Worm (Caenorhabditis elegans) whole organism, late embryonic: Measurements from ENCODE around the gene nlf-1.

Experiments
- C08G9.2 ChIP-seq: sonication (generic microtip); optimal IDR thresholded peaks from 2 replicates; lab custom pipeline; 2016; ENCODE audit warnings: mild to moderate bottlenecking, missing genetic modification characterization, moderate library complexity, missing compliant biosample characterization
- F13H6.1 ChIP-seq: sonication (generic microtip); optimal IDR thresholded peaks from 2 replicates; lab custom pipeline; 2016; ENCODE audit warnings: missing genetic modification characterization, missing compliant biosample characterization
- K09A11.1 ChIP-seq: sonication (generic microtip); optimal IDR thresholded peaks from 2 replicates; lab custom pipeline; 2017; ENCODE audit warnings: antibody characterized with exemption, mild to moderate bottlenecking, missing genetic modification characterization, missing compliant biosample characterization; ENCODE audit not compliant: insufficient read depth
- ceh-18 ChIP-seq: sonication (generic microtip); optimal IDR thresholded peaks from 2 replicates; lab custom pipeline; 2016; ENCODE audit warnings: missing genetic modification characterization, missing compliant biosample characterization
- ceh-19 ChIP-seq: fragments of 200-800 bp; sonication (Bioruptor generic); optimal IDR thresholded peaks from 2 replicates; lab custom pipeline; 2018; ENCODE audit warnings: mild to moderate bottlenecking, missing genetic modification characterization, missing compliant biosample characterization
- ceh-30 ChIP-seq: fragments of 150-350 bp; optimal IDR thresholded peaks from 2 replicates; lab custom pipeline; 2014; ENCODE audit warnings: missing biosample characterization, missing genetic modification characterization
- ceh-31 ChIP-seq: sonication (generic microtip); optimal IDR thresholded peaks from 2 replicates; lab custom pipeline; 2016; ENCODE audit warnings: missing genetic modification characterization, missing compliant biosample characterization
- ceh-34 ChIP-seq: sonication (generic microtip); optimal IDR thresholded peaks from 2 replicates; lab custom pipeline; 2016; ENCODE audit warnings: mild to moderate bottlenecking, missing genetic modification characterization, missing compliant biosample characterization
- ceh-45 ChIP-seq: fragments of 200-800 bp; sonication (Bioruptor generic); IDR thresholded peaks from 2 replicates; pipeline ENCODE4 v1.3.6; 2022; ENCODE audit warnings: missing genetic modification reagents, missing genetic modification characterization, missing compliant biosample characterization
- ceh-48 ChIP-seq: sonication (generic microtip); optimal IDR thresholded peaks from 2 replicates; lab custom pipeline; 2016; ENCODE audit warnings: missing genetic modification characterization, inconsistent platforms, missing compliant biosample characterization
- dve-1 ChIP-seq: sonication (generic microtip); optimal IDR thresholded peaks from 2 replicates; lab custom pipeline; 2017; ENCODE audit warnings: antibody characterized with exemption, mild to moderate bottlenecking, missing genetic modification characterization, missing compliant biosample characterization
- elt-2 ChIP-seq: sonication (generic microtip); optimal IDR thresholded peaks from 2 replicates; lab custom pipeline; 2016; ENCODE audit warnings: missing genetic modification reagents, missing genetic modification characterization, missing compliant biosample characterization
- ets-4 ChIP-seq: sonication (generic microtip); optimal IDR thresholded peaks from 2 replicates; lab custom pipeline; 2016; ENCODE audit warnings: missing genetic modification characterization, missing compliant biosample characterization
- eyg-1 ChIP-seq: sonication (generic microtip); optimal IDR thresholded peaks from 2 replicates; lab custom pipeline; 2016; ENCODE audit warnings: missing genotype, missing genetic modification characterization, missing compliant biosample characterization
- fax-1 ChIP-seq: sonication (generic microtip); optimal IDR thresholded peaks from 2 replicates; lab custom pipeline; 2016; ENCODE audit warnings: missing genotype, missing genetic modification characterization, missing compliant biosample characterization
- fkh-10 ChIP-seq: fragments of 150-350 bp; optimal IDR thresholded peaks from 2 replicates; lab custom pipeline; 2014; ENCODE audit warnings: missing biosample characterization, missing genetic modification reagents, missing genetic modification characterization
- hlh-30 ChIP-seq: sonication (generic microtip); optimal IDR thresholded peaks from 2 replicates; lab custom pipeline; 2017; ENCODE audit warnings: antibody characterized with exemption, missing genetic modification characterization, missing compliant biosample characterization; ENCODE audit not compliant: insufficient read depth
- nfya-1 ChIP-seq: sonication (generic microtip); optimal IDR thresholded peaks from 2 replicates; lab custom pipeline; 2017; ENCODE audit warnings: missing genetic modification characterization, mild to moderate bottlenecking, missing compliant biosample characterization, antibody characterized with exemption, moderate library complexity
- pag-3 ChIP-seq: sonication (generic microtip); optimal IDR thresholded peaks from 2 replicates; lab custom pipeline; 2016; ENCODE audit warnings: missing compliant biosample characterization, missing genetic modification characterization, borderline replicate concordance
- pax-1 ChIP-seq: fragments of 150-350 bp; optimal IDR thresholded peaks from 2 replicates; lab custom pipeline; 2014; ENCODE audit warnings: missing biosample characterization, missing genetic modification characterization
- pha-2 ChIP-seq: sonication (generic microtip); optimal IDR thresholded peaks from 2 replicates; lab custom pipeline; 2017; ENCODE audit warnings: mild to moderate bottlenecking, missing genetic modification characterization, missing compliant biosample characterization
- pros-1 ChIP-seq: fragments of 150-350 bp; optimal IDR thresholded peaks from 2 replicates; lab custom pipeline; 2014; ENCODE audit warnings: missing biosample characterization, missing genetic modification reagents, missing genetic modification characterization
- ref-2 ChIP-seq: sonication (generic microtip); optimal IDR thresholded peaks from 2 replicates; lab custom pipeline; 2016; ENCODE audit warnings: missing genetic modification characterization, missing compliant biosample characterization
- sdc-2 ChIP-seq: sonication (generic microtip); optimal IDR thresholded peaks from 2 replicates; lab custom pipeline; 2016; ENCODE audit warnings: missing genotype, missing genetic modification characterization, missing compliant biosample characterization
- sox-2 ChIP-seq: fragments of 200-800 bp; sonication (Bioruptor generic); IDR thresholded peaks from 2 replicates; pipeline ENCODE4 v1.3.6; 2022; ENCODE audit warnings: missing genetic modification reagents, missing genetic modification characterization, missing compliant biosample characterization
- sox-4 ChIP-seq: sonication (generic microtip); optimal IDR thresholded peaks from 2 replicates; lab custom pipeline; 2017; ENCODE audit warnings: mild to moderate bottlenecking, missing genetic modification characterization, inconsistent platforms, missing compliant biosample characterization
- tbx-7 ChIP-seq: sonication (generic microtip); optimal IDR thresholded peaks from 2 replicates; lab custom pipeline; 2016; ENCODE audit warnings: missing genotype, missing genetic modification characterization, missing compliant biosample characterization
- unc-3 ChIP-seq, 2 experiments: fragments of 200-800 bp in 1 of 2; sonication (Bioruptor generic) in 1 of 2; sonication (generic microtip) in 1 of 2; conservative IDR thresholded peaks in 1 of 2; optimal IDR thresholded peaks in 1 of 2; 2 replicates each; pipeline versions ENCODE4 v1.3.6 to Lab custom; 2016 to 2022; ENCODE audit warnings: missing compliant biosample characterization in 2 of 2, missing genetic modification characterization in 2 of 2, missing genetic modification reagents in 1 of 2
- unc-42 ChIP-seq: sonication (generic microtip); optimal IDR thresholded peaks from 2 replicates; lab custom pipeline; 2016; ENCODE audit warnings: missing genotype, missing genetic modification characterization, missing compliant biosample characterization
- zip-5 ChIP-seq: sonication (generic microtip); optimal IDR thresholded peaks from 2 replicates; lab custom pipeline; 2016; ENCODE audit warnings: missing genetic modification characterization, missing compliant biosample characterization

nlf-1 gene

ce11 chrX:1018586-1018985, 1.2 kb upstream of the nlf-1 start (continued):
- TF ChIP-seq pros-1 (tag; lab: Kevin White, UChicago): no peak
- TF ChIP-seq fkh-10 (GFP tag; lab: Kevin White, UChicago): peak; percentile 40
- TF ChIP-seq tbx-7: no peak
- TF ChIP-seq sdc-2: peak; percentile 20
- no peak for TF ChIP-seq sox-4

ce11 chrX:1014708-1015107, 2.7 kb downstream of the nlf-1 start:
- no peak for TF ChIP-seq fkh-10 (GFP tag; lab: Kevin White, UChicago)
- TF ChIP-seq unc-42: peak; percentile 70

- TF ChIP-seq pag-3 (tag; lab: Kevin White, UChicago): no peak
- TF ChIP-seq zip-5: no peak
- no peak for TF ChIP-seq unc-42
- TF ChIP-seq pha-2 (tag; lab: Kevin White, UChicago): no peak
- TF ChIP-seq ref-2: no peak
- no peak for TF ChIP-seq ets-4
- TF ChIP-seq K09A11.1: no peak
- no peak for TF ChIP-seq pax-1 (tag; lab: Kevin White, UChicago)
- no peak for TF ChIP-seq ceh-18
- TF ChIP-seq eyg-1 (tag; lab: Kevin White, UChicago): no peak
- TF ChIP-seq fax-1 (tag; lab: Kevin White, UChicago): no peak
- no peak for TF ChIP-seq pros-1 (tag; lab: Kevin White, UChicago)
- no peak for TF ChIP-seq F13H6.1 (tag; lab: Kevin White, UChicago)
- TF ChIP-seq ceh-34 (tag; lab: Kevin White, UChicago): no peak
- no peak for TF ChIP-seq dve-1 (tag; lab: Kevin White, UChicago)
- TF ChIP-seq ceh-30 (tag; lab: Kevin White, UChicago): no peak
- TF ChIP-seq, all 69 proteins: peak for 0
Measured at ce11 chrX:1012385-1012866, 4.9 kb downstream of the nlf-1 start.

- TF ChIP-seq hlh-30 (peak; percentile 61), unc-3 (GFP tag; conservative IDR thresholded peaks at IDR 0.05; lab: Robert Waterston, UW) (no peak), unc-3 (tag; optimal IDR thresholded peaks at IDR 0.05; lab: Kevin White, UChicago) (no peak), elt-2 (tag; lab: Kevin White, UChicago) (peak; percentile 79), ceh-45 (GFP tag; lab: Robert Waterston, UW) (0 out of 2 replicates have a peak, but pooled peaks have one; percentile 21)
Measured at ce11 chrX:1010627-1011452, 6.5 kb downstream of the nlf-1 start.

ce11 chrX:1009512-1009911, 7.9 kb downstream of the nlf-1 start:
- TF ChIP-seq nfya-1: no peak
- TF ChIP-seq pros-1 (tag; lab: Kevin White, UChicago): no peak

ce11 chrX:1005026-1005425, 12.3 kb downstream of the nlf-1 start:
- TF ChIP-seq pros-1 (tag; lab: Kevin White, UChicago) (peak; percentile 57), sox-2 (GFP tag; lab: Robert Waterston, UW) (0 out of 2 replicates have a peak, but pooled peaks have one; percentile 19), C08G9.2 (tag; lab: Kevin White, UChicago) (no peak), ceh-31 (tag; lab: Kevin White, UChicago) (peak; percentile 77), fkh-10 (GFP tag; lab: Kevin White, UChicago) (no peak), ceh-48 (tag; lab: Kevin White, UChicago) (no peak), ceh-19 (GFP tag; lab: Kevin White, UChicago) (no peak)
